Fruit fly (Drosophila melanogaster) whole organism, embryonic: ENCODE results near the gene Prx2.
A peak's percentile ranks its signal among the peaks of the same experiment; 100 is the strongest.

Source experiments
- Atf-2 ChIP-seq: fragments of 200-800 bp; sonication (Bioruptor generic); optimal IDR thresholded peaks from 2 replicates; lab custom pipeline; 2016; ENCODE audit warnings: missing biosample characterization, missing genetic modification characterization
- Awh ChIP-seq: fragments of 200-800 bp; sonication (Bioruptor generic); IDR thresholded peaks from 2 replicates; pipeline ENCODE4, ENCODE4 v1.3.6; 2022; ENCODE audit warnings: missing biosample characterization, missing genetic modification characterization
- CG10979 ChIP-seq: fragments of 200-800 bp; sonication (Bioruptor generic); optimal IDR thresholded peaks from 2 replicates; lab custom pipeline; 2018; ENCODE audit warnings: missing biosample characterization, mild to moderate bottlenecking, missing genetic modification characterization, moderate library complexity
- CG12659 ChIP-seq: fragments of 200-800 bp; sonication (Bioruptor generic); optimal IDR thresholded peaks from 3 replicates; lab custom pipeline; 2017; ENCODE audit warnings: mild to moderate bottlenecking, missing biosample characterization, missing genetic modification reagents, missing genetic modification characterization
- CG12744 ChIP-seq: fragments of 200-800 bp; sonication (Bioruptor generic); optimal IDR thresholded peaks from 2 replicates; lab custom pipeline; 2016; ENCODE audit warnings: missing biosample characterization, missing genetic modification characterization
- CG13287 ChIP-seq: fragments of 200-800 bp; sonication (Bioruptor generic); IDR thresholded peaks from 2 replicates; pipeline ENCODE4 v1.3.6; 2022; ENCODE audit warnings: missing biosample characterization, missing genetic modification characterization; ENCODE audit not compliant: partially characterized antibody
- CG14014 ChIP-seq: fragments of 200-800 bp; sonication (Bioruptor generic); IDR thresholded peaks from 2 replicates; pipeline ENCODE4 v1.3.6; 2022; ENCODE audit warnings: missing biosample characterization, missing genetic modification characterization
- CG1602 ChIP-seq: fragments of 200-800 bp; sonication (Bioruptor generic); optimal IDR thresholded peaks from 3 replicates; lab custom pipeline; 2016; ENCODE audit warnings: missing biosample characterization, missing genetic modification characterization
- CG17802 ChIP-seq: fragments of 200-800 bp; sonication (Bioruptor generic); optimal IDR thresholded peaks from 2 replicates; lab custom pipeline; 2018; ENCODE audit warnings: missing biosample characterization, mild to moderate bottlenecking, missing genetic modification characterization, moderate library complexity
- CG1832 ChIP-seq: fragments of 200-800 bp; sonication (Bioruptor generic); optimal IDR thresholded peaks from 2 replicates; lab custom pipeline; 2017; ENCODE audit warnings: missing biosample characterization, mild to moderate bottlenecking, missing genetic modification characterization, inconsistent platforms
- CG2889 ChIP-seq: fragments of 200-800 bp; sonication (Bioruptor generic); IDR thresholded peaks from 3 replicates; pipeline ENCODE4 v1.3.6; 2022; ENCODE audit warnings: missing biosample characterization, missing genetic modification characterization
- CG30020 ChIP-seq: fragments of 200-800 bp; optimal IDR thresholded peaks from 2 replicates; lab custom pipeline; 2019; ENCODE audit warnings: missing biosample characterization, mild to moderate bottlenecking, missing genetic modification characterization, moderate library complexity
- CG31224 ChIP-seq: fragments of 200-800 bp; sonication (Bioruptor generic); IDR thresholded peaks from 2 replicates; pipeline ENCODE4 v1.3.6; 2022; ENCODE audit warnings: missing biosample characterization, missing genetic modification characterization
- CG33557 ChIP-seq: fragments of 200-800 bp; sonication (Bioruptor generic); optimal IDR thresholded peaks from 2 replicates; lab custom pipeline; 2019; ENCODE audit warnings: missing biosample characterization, mild to moderate bottlenecking, missing genetic modification characterization, moderate library complexity
- CG34224 ChIP-seq: fragments of 200-800 bp; sonication (Bioruptor generic); IDR thresholded peaks from 3 replicates; pipeline ENCODE4 v1.3.6; 2022; ENCODE audit warnings: missing biosample characterization, missing genetic modification characterization; ENCODE audit not compliant: partially characterized antibody
- CG42726 ChIP-seq: fragments of 200-800 bp; sonication (Bioruptor generic); IDR thresholded peaks from 2 replicates; pipeline ENCODE4 v1.3.6; 2022; ENCODE audit warnings: missing biosample characterization, missing genetic modification characterization; ENCODE audit not compliant: partially characterized antibody
- CG4328 ChIP-seq: fragments of 200-800 bp; sonication (Bioruptor generic); optimal IDR thresholded peaks from 3 replicates; lab custom pipeline; 2017; ENCODE audit warnings: missing biosample characterization, missing genetic modification reagents, missing genetic modification characterization
- CG4854 ChIP-seq: fragments of 200-800 bp; sonication (Bioruptor generic); optimal IDR thresholded peaks from 2 replicates; lab custom pipeline; 2016; ENCODE audit warnings: missing biosample characterization, missing genetic modification characterization, inconsistent platforms
- CG8281 ChIP-seq: fragments of 200-800 bp; sonication (Bioruptor generic); optimal IDR thresholded peaks from 2 replicates; lab custom pipeline; 2018; ENCODE audit warnings: missing biosample characterization, mild to moderate bottlenecking, missing genetic modification characterization, moderate library complexity
- CHES-1-like ChIP-seq: fragments of 200-800 bp; sonication (Bioruptor generic); optimal IDR thresholded peaks from 2 replicates; lab custom pipeline; 2016; ENCODE audit warnings: missing biosample characterization, missing genetic modification characterization
- Camta ChIP-seq: fragments of 200-800 bp; sonication (Bioruptor generic); optimal IDR thresholded peaks from 2 replicates; lab custom pipeline; 2016; ENCODE audit warnings: missing biosample characterization, missing genetic modification characterization
- CkIIα-i1 ChIP-seq: fragments of 200-800 bp; sonication (Bioruptor generic); IDR thresholded peaks from 2 replicates; pipeline ENCODE4 v1.3.6; 2022; ENCODE audit warnings: missing biosample characterization, missing genetic modification characterization
- Deaf1 ChIP-seq: fragments of 200-800 bp; optimal IDR thresholded peaks from 3 replicates; lab custom pipeline; 2019; ENCODE audit warnings: missing biosample characterization, mild to moderate bottlenecking, missing genetic modification characterization, moderate library complexity
- Doc3 ChIP-seq: fragments of 200-800 bp; sonication (Bioruptor generic); IDR thresholded peaks from 3 replicates; pipeline ENCODE4 v1.3.6; 2022; ENCODE audit warnings: missing biosample characterization, missing genetic modification characterization; ENCODE audit not compliant: partially characterized antibody
- Dref ChIP-seq: fragments of 200-800 bp; sonication (Bioruptor generic); IDR thresholded peaks from 2 replicates; pipeline ENCODE4 v1.3.6; 2022; ENCODE audit warnings: missing biosample characterization, missing genetic modification characterization
- E2f1 ChIP-seq: fragments of 200-800 bp; sonication (Bioruptor generic); IDR thresholded peaks from 2 replicates; pipeline ENCODE4 v1.3.6; 2022; ENCODE audit warnings: missing biosample characterization, missing genetic modification characterization
- Hmr ChIP-seq: fragments of 200-800 bp; sonication (Bioruptor generic); optimal IDR thresholded peaks from 3 replicates; lab custom pipeline; 2017; ENCODE audit warnings: mild to moderate bottlenecking, missing biosample characterization, missing genetic modification reagents, missing genetic modification characterization
- Kr ChIP-seq: fragments of 200-800 bp; sonication (Bioruptor generic); optimal IDR thresholded peaks from 2 replicates; lab custom pipeline; 2017; ENCODE audit warnings: missing biosample characterization, mild to moderate bottlenecking, missing genetic modification characterization
- Meics ChIP-seq: fragments of 200-800 bp; sonication (Bioruptor generic); optimal IDR thresholded peaks from 2 replicates; lab custom pipeline; 2017; ENCODE audit warnings: missing biosample characterization, mild to moderate bottlenecking, missing genetic modification characterization
- Poxn ChIP-seq: fragments of 200-800 bp; sonication (Bioruptor generic); IDR thresholded peaks from 2 replicates; pipeline ENCODE4 v1.3.6; 2022; ENCODE audit warnings: missing biosample characterization, missing genetic modification characterization
- Rfx ChIP-seq: fragments of 200-800 bp; sonication (Bioruptor generic); IDR thresholded peaks from 2 replicates; pipeline ENCODE4 v1.3.6; 2022; ENCODE audit warnings: missing biosample characterization, missing genetic modification characterization
- Xbp1 ChIP-seq: fragments of 200-800 bp; sonication (Bioruptor generic); optimal IDR thresholded peaks from 3 replicates; lab custom pipeline; 2016; ENCODE audit warnings: missing biosample characterization, mild to moderate bottlenecking, missing genetic modification characterization
- bab2 ChIP-seq: fragments of 200-800 bp; sonication (Bioruptor generic); optimal IDR thresholded peaks from 2 replicates; lab custom pipeline; 2016; ENCODE audit warnings: missing biosample characterization, missing genetic modification characterization
- cad ChIP-seq: fragments of >200 bp; optimal IDR thresholded peaks from 2 replicates; lab custom pipeline; 2017; ENCODE audit warnings: missing biosample characterization, missing genetic modification characterization
- croc ChIP-seq: fragments of 200-800 bp; sonication (Bioruptor generic); conservative IDR thresholded peaks from 3 replicates; pipeline ENCODE4 v1.3.6; 2022; ENCODE audit warnings: missing biosample characterization, missing genetic modification characterization
- crol ChIP-seq: fragments of 200-800 bp; sonication (Bioruptor generic); IDR thresholded peaks from 2 replicates; pipeline ENCODE4 v1.3.6; 2022; ENCODE audit warnings: missing biosample characterization, missing genetic modification characterization
- dpn ChIP-seq, 2 experiments: fragments of 200-800 bp; sonication (Bioruptor generic); optimal IDR thresholded peaks; 3 replicates each; lab custom pipeline; 2016; ENCODE audit warnings: missing biosample characterization in 2 of 2, missing genetic modification characterization in 2 of 2
- fru ChIP-seq: fragments of >200 bp; optimal IDR thresholded peaks from 2 replicates; lab custom pipeline; 2017
- gsb ChIP-seq: fragments of 200-800 bp; sonication (Bioruptor generic); IDR thresholded peaks from 2 replicates; pipeline ENCODE4 v1.3.6; 2022; ENCODE audit warnings: missing biosample characterization, missing genetic modification characterization
- ham ChIP-seq: fragments of 200-800 bp; sonication (Bioruptor generic); IDR thresholded peaks from 2 replicates; pipeline ENCODE4 v1.3.6; 2022; ENCODE audit warnings: missing biosample characterization, missing genetic modification characterization
- her ChIP-seq: fragments of 200-800 bp; sonication (Bioruptor generic); optimal IDR thresholded peaks from 2 replicates; lab custom pipeline; 2016; ENCODE audit warnings: missing biosample characterization, missing genetic modification characterization
- hth ChIP-seq: fragments of >200 bp; optimal IDR thresholded peaks from 2 replicates; lab custom pipeline; 2017; ENCODE audit warnings: inconsistent platforms
- jigr1 ChIP-seq: fragments of 200-800 bp; sonication (Bioruptor generic); IDR thresholded peaks from 3 replicates; pipeline ENCODE4 v1.3.6; 2022; ENCODE audit warnings: missing biosample characterization, missing genetic modification characterization
- klu ChIP-seq: fragments of 200-800 bp; sonication (Bioruptor generic); IDR thresholded peaks from 2 replicates; pipeline ENCODE4 v1.3.6; 2022; ENCODE audit warnings: missing biosample characterization, missing genetic modification characterization
- nerfin-2 ChIP-seq: fragments of 200-800 bp; sonication (Bioruptor generic); IDR thresholded peaks from 2 replicates; pipeline ENCODE4 v1.3.6; 2022; ENCODE audit warnings: missing biosample characterization, missing genetic modification characterization; ENCODE audit not compliant: partially characterized antibody
- peb ChIP-seq: fragments of 200-800 bp; sonication (Bioruptor generic); IDR thresholded peaks from 2 replicates; pipeline ENCODE4 v1.3.6; 2022; ENCODE audit warnings: missing biosample characterization, missing genetic modification characterization
- row ChIP-seq: fragments of 200-800 bp; sonication (Bioruptor generic); IDR thresholded peaks from 3 replicates; pipeline ENCODE4 v1.3.6; 2022; ENCODE audit warnings: missing biosample characterization, missing genetic modification characterization
- so ChIP-seq: fragments of 200-800 bp; sonication (Bioruptor generic); IDR thresholded peaks from 3 replicates; pipeline ENCODE4 v1.3.6; 2022; ENCODE audit warnings: missing biosample characterization, missing genetic modification characterization
- tin ChIP-seq: fragments of 200-800 bp; sonication (Bioruptor generic); optimal IDR thresholded peaks from 3 replicates; lab custom pipeline; 2016; ENCODE audit warnings: missing biosample characterization, missing genetic modification characterization
- tx ChIP-seq: fragments of 200-800 bp; sonication (Bioruptor generic); optimal IDR thresholded peaks from 2 replicates; lab custom pipeline; 2016; ENCODE audit warnings: missing biosample characterization, missing genetic modification characterization
- zen2 ChIP-seq: fragments of 200-800 bp; sonication (Bioruptor generic); IDR thresholded peaks from 3 replicates; pipeline ENCODE4 v1.3.6; 2022; ENCODE audit warnings: missing biosample characterization, missing genetic modification characterization; ENCODE audit not compliant: partially characterized antibody
- zfh1 ChIP-seq: fragments of 200-800 bp; sonication (Bioruptor generic); IDR thresholded peaks from 3 replicates; pipeline ENCODE4 v1.3.6; 2022; ENCODE audit warnings: missing biosample characterization, missing genetic modification characterization

Prx2 gene

dm6 chrX:13329572-13330046 is at the start of gene Prx2:
Gene Prx2, plus strand, starts transcription at chrX:13329824.
- TF ChIP-seq tin (GFP tag; lab: Kevin White, UChicago) (no peak), CG42726 (GFP tag; lab: Robert Waterston, UW) (peak; percentile 86), peb (GFP tag; lab: Robert Waterston, UW) (no peak), dpn (GFP tag; optimal IDR thresholded peaks at IDR 0.05; lab: Kevin White, UChicago) (peak in 1 of 2 experiments; percentile 30), Rfx (peak; percentile 68), Hmr (GFP tag; lab: Kevin White, UChicago) (peak; percentile 40), tx (no peak), klu (GFP tag; lab: Robert Waterston, UW) (0 out of 2 replicates have a peak, but pooled peaks have one; percentile 23), CG4854 (GFP tag; lab: Kevin White, UChicago) (no peak), Camta (GFP tag; lab: Kevin White, UChicago) (no peak), Kr (GFP tag; lab: Kevin White, UChicago) (no peak), zen2 (no peak; the same call in 2 of the 3 replicates), Poxn (GFP tag; lab: Robert Waterston, UW) (no peak), croc (GFP tag; lab: Robert Waterston, UW) (no peak), Deaf1 (tag; lab: Kevin White, UChicago) (peak; percentile 82), ham (GFP tag; lab: Robert Waterston, UW) (no peak), E2f1 (GFP tag; lab: Robert Waterston, UW) (peak; percentile 68; the same call in 1 of the 2 replicates), so (no peak), fru (lab: Kevin White, UChicago) (no peak), CG12744 (GFP tag; lab: Kevin White, UChicago) (no peak), crol (no peak), cad (GFP tag; lab: Kevin White, UChicago) (no peak), row (GFP tag; lab: Robert Waterston, UW) (peak; percentile 35; the same call in 1 of the 3 replicates), zfh1 (GFP tag; lab: Robert Waterston, UW) (no peak), jigr1 (GFP tag; lab: Robert Waterston, UW) (no peak), Atf-2 (GFP tag; lab: Kevin White, UChicago) (no peak), CG14014 (GFP tag; lab: Robert Waterston, UW) (no peak), CG13287 (GFP tag; lab: Robert Waterston, UW) (peak; percentile 84), CG1602 (GFP tag; lab: Kevin White, UChicago) (no peak), Dref (peak; percentile 91), CG34224 (GFP tag; lab: Robert Waterston, UW) (peak; percentile 67), CG4328 (GFP tag; lab: Kevin White, UChicago) (no peak), hth (lab: Kevin White, UChicago) (no peak), CG31224 (no peak), CG1832 (no peak), CHES-1-like (GFP tag; lab: Kevin White, UChicago) (no peak), her (no peak), CG12659 (GFP tag; lab: Kevin White, UChicago) (peak; percentile 44), CG8281 (tag; lab: Kevin White, UChicago) (no peak), CG33557 (GFP tag; lab: Kevin White, UChicago) (no peak), CG30020 (tag; lab: Kevin White, UChicago) (no peak), Awh (GFP tag; lab: Robert Waterston, UW) (no peak), nerfin-2 (GFP tag; lab: Robert Waterston, UW) (peak; percentile 56; the same call in 1 of the 2 replicates), gsb (GFP tag; lab: Robert Waterston, UW) (no peak), CG2889 (GFP tag; lab: Robert Waterston, UW) (no peak), Doc3 (GFP tag; lab: Robert Waterston, UW) (peak; percentile 53; the same call in 1 of the 3 replicates), CkIIα-i1 (GFP tag; lab: Robert Waterston, UW) (no peak), bab2 (GFP tag; lab: Kevin White, UChicago) (no peak), CG17802 (no peak), Meics (GFP tag; lab: Kevin White, UChicago) (peak; percentile 55), CG10979 (tag; lab: Kevin White, UChicago) (no peak), Xbp1 (GFP tag; lab: Kevin White, UChicago) (peak; percentile 32)
